Worm (Caenorhabditis elegans): ENCODE measurements around the gene mes-2.

- TF ChIP-seq unc-62 (GFP tag; optimal IDR thresholded peaks at IDR 0.05): no peak
- TF ChIP-seq pha-4 (tag; optimal IDR thresholded peaks at IDR 0.05): no peak
- TF ChIP-seq nhr-237 (tag; optimal IDR thresholded peaks at IDR 0.05): no peak
- TF ChIP-seq flh-1 (GFP tag; optimal IDR thresholded peaks at IDR 0.05): no peak
- TF ChIP-seq nhr-28 (tag; optimal IDR thresholded peaks at IDR 0.05): no peak
- TF ChIP-seq lin-13 (tag; optimal IDR thresholded peaks at IDR 0.05): no peak
- no peak for TF ChIP-seq bed-3 (GFP tag; optimal IDR thresholded peaks at IDR 0.05)
- TF ChIP-seq nhr-12 (tag; optimal IDR thresholded peaks at IDR 0.05): no peak
- no peak for TF ChIP-seq sem-2 (GFP tag; optimal IDR thresholded peaks at IDR 0.05)
Observed at ce11 chrII:14374594-14374993, 9.2 kb upstream of the mes-2 start.
